Worm (Caenorhabditis elegans): ENCODE data around the gene W06F12.2.

DNA sequence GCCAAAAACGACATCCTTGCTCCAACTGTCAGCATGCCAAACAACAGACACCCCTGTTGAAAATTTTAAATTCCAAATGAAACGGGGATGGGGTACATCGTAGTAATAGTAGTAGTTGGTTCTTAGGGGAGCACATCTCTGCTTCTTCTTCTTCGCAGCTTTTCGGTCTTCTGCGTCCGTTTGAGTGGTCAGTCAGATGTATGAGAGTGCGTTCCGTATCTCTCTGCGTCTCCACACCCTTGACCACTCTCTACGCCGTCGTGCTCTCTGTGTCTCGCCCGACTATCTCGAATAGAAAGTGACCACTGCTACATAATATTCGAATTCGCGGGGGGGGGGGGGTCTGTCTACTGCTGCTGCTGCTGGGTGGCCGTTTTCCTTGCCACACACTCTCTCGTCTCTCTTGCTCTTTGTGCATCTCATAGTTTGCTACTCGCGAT is 18.6 kb downstream of the W06F12.2 start:
- TF ChIP-seq R02D3.7 (tag; optimal IDR thresholded peaks at IDR 0.05) (no peak), zip-11 (GFP tag; IDR thresholded peaks at IDR 0.05) (no peak)

Data from whole organism, L4 larva.